Fruit fly (Drosophila melanogaster): ENCODE data around the gene sun.

dm6 chrX:15802880-15803650 is 46.0 kb downstream of the sun start:
- TF ChIP-seq Sox102F (GFP tag; optimal IDR thresholded peaks at IDR 0.05) (no peak), lz (GFP tag; optimal IDR thresholded peaks at IDR 0.05) (peak; percentile 9), Eip78C (GFP tag) (peak; percentile 12), fd85E (GFP tag; optimal IDR thresholded peaks at IDR 0.05) (no peak), Gug (GFP tag; IDR thresholded peaks at IDR 0.05) (no peak)

All from whole organism, prepupa.